Fruit fly (Drosophila melanogaster) whole organism, embryonic: ENCODE measurements around the gene Snx27.

ENCODE experiments used
- CG10267 ChIP-seq: fragments of 200-800 bp; sonication (Bioruptor generic); optimal IDR thresholded peaks from 2 replicates; lab custom pipeline; 2018; ENCODE audit warnings: missing biosample characterization, mild to moderate bottlenecking, missing genetic modification characterization, moderate library complexity
- CG11085 ChIP-seq: fragments of 200-800 bp; sonication (Bioruptor generic); IDR thresholded peaks from 2 replicates; pipeline ENCODE4 v1.3.6; 2022; ENCODE audit warnings: missing biosample characterization, missing genetic modification characterization
- CG11696 ChIP-seq: fragments of 200-800 bp; sonication (Bioruptor generic); IDR thresholded peaks from 2 replicates; pipeline ENCODE4 v1.3.6; 2022; ENCODE audit warnings: missing biosample characterization, missing genetic modification characterization
- CG12155 ChIP-seq: fragments of 200-800 bp; sonication (Bioruptor generic); optimal IDR thresholded peaks from 3 replicates; lab custom pipeline; 2016; ENCODE audit warnings: missing biosample characterization, missing genetic modification characterization
- CG13287 ChIP-seq: fragments of 200-800 bp; sonication (Bioruptor generic); IDR thresholded peaks from 2 replicates; pipeline ENCODE4 v1.3.6; 2022; ENCODE audit warnings: missing biosample characterization, missing genetic modification characterization; ENCODE audit not compliant: partially characterized antibody
- CG13424 ChIP-seq: fragments of 200-800 bp; sonication (Bioruptor generic); optimal IDR thresholded peaks from 2 replicates; lab custom pipeline; 2019; ENCODE audit warnings: missing biosample characterization, mild to moderate bottlenecking, missing genetic modification characterization, moderate library complexity
- CG17361 ChIP-seq: fragments of 200-800 bp; sonication (Bioruptor generic); IDR thresholded peaks from 3 replicates; pipeline ENCODE4 v1.3.6; 2022; ENCODE audit warnings: missing biosample characterization, missing genetic modification characterization
- CG17829 ChIP-seq: fragments of 200-800 bp; optimal IDR thresholded peaks from 2 replicates; lab custom pipeline; 2019; ENCODE audit warnings: missing biosample characterization, mild to moderate bottlenecking, missing genetic modification characterization, moderate library complexity
- CG2116 ChIP-seq: fragments of 200-800 bp; sonication (Bioruptor generic); optimal IDR thresholded peaks from 3 replicates; lab custom pipeline; 2018; ENCODE audit warnings: missing biosample characterization, mild to moderate bottlenecking, missing genetic modification characterization
- CG2129 ChIP-seq: fragments of 200-800 bp; sonication (Bioruptor generic); IDR thresholded peaks from 2 replicates; pipeline ENCODE4 v1.3.6; 2022; ENCODE audit warnings: missing biosample characterization, missing genetic modification characterization; ENCODE audit not compliant: partially characterized antibody
- CG2889 ChIP-seq: fragments of 200-800 bp; sonication (Bioruptor generic); IDR thresholded peaks from 3 replicates; pipeline ENCODE4 v1.3.6; 2022; ENCODE audit warnings: missing biosample characterization, missing genetic modification characterization
- CG3995 ChIP-seq: fragments of 200-800 bp; sonication (Bioruptor generic); optimal IDR thresholded peaks from 3 replicates; lab custom pipeline; 2016; ENCODE audit warnings: missing biosample characterization, missing genetic modification characterization
- CG42726 ChIP-seq: fragments of 200-800 bp; sonication (Bioruptor generic); IDR thresholded peaks from 2 replicates; pipeline ENCODE4 v1.3.6; 2022; ENCODE audit warnings: missing biosample characterization, missing genetic modification characterization; ENCODE audit not compliant: partially characterized antibody
- CG4360 ChIP-seq: fragments of 200-800 bp; sonication (Bioruptor generic); IDR thresholded peaks from 2 replicates; pipeline ENCODE4 v1.3.6; 2022; ENCODE audit warnings: missing biosample characterization, missing genetic modification characterization
- CG6791 ChIP-seq: fragments of 200-800 bp; sonication (Bioruptor generic); IDR thresholded peaks from 3 replicates; pipeline ENCODE4 v1.3.6; 2022; ENCODE audit warnings: missing biosample characterization, missing genetic modification characterization; ENCODE audit not compliant: partially characterized antibody
- CG7963 ChIP-seq: fragments of 200-800 bp; sonication (Bioruptor generic); IDR thresholded peaks from 3 replicates; pipeline ENCODE4 v1.3.6; 2022; ENCODE audit warnings: missing biosample characterization, missing genetic modification characterization; ENCODE audit not compliant: partially characterized antibody
- CG9437 ChIP-seq: fragments of 200-800 bp; sonication (Bioruptor generic); optimal IDR thresholded peaks from 2 replicates; lab custom pipeline; 2018; ENCODE audit warnings: missing biosample characterization, mild to moderate bottlenecking, missing genetic modification characterization
- CG9817 ChIP-seq: fragments of 200-800 bp; sonication (Bioruptor generic); optimal IDR thresholded peaks from 2 replicates; lab custom pipeline; 2018; ENCODE audit warnings: missing biosample characterization, mild to moderate bottlenecking, missing genetic modification characterization, moderate library complexity
- Chrac-16 ChIP-seq: fragments of 200-800 bp; sonication (Bioruptor generic); optimal IDR thresholded peaks from 3 replicates; lab custom pipeline; 2016; ENCODE audit warnings: missing biosample characterization, missing genetic modification characterization
- Ets65A ChIP-seq: fragments of 200-800 bp; sonication (Bioruptor generic); peaks from one replicate; lab custom pipeline; 2016; ENCODE audit warnings: missing biosample characterization, missing genetic modification characterization
- Hsf ChIP-seq: fragments of 200-800 bp; sonication (Bioruptor generic); optimal IDR thresholded peaks from 3 replicates; lab custom pipeline; 2016; ENCODE audit warnings: missing biosample characterization, missing genetic modification characterization
- Med ChIP-seq: fragments of 200-800 bp; sonication (Bioruptor generic); peaks from one replicate; lab custom pipeline; 2016; ENCODE audit warnings: missing biosample characterization, missing genetic modification characterization, mild to moderate bottlenecking, inconsistent platforms, moderate library complexity
- NK7.1 ChIP-seq: fragments of 200-800 bp; sonication (Bioruptor generic); optimal IDR thresholded peaks from 3 replicates; lab custom pipeline; 2016; ENCODE audit warnings: missing biosample characterization, missing genetic modification characterization
- Nf-YA ChIP-seq: fragments of 200-800 bp; sonication (Bioruptor generic); IDR thresholded peaks from 2 replicates; pipeline ENCODE4 v1.3.6; 2022; ENCODE audit warnings: missing biosample characterization, missing genetic modification characterization
- Ravus ChIP-seq: fragments of 200-800 bp; sonication (Bioruptor generic); IDR thresholded peaks from 2 replicates; pipeline ENCODE4 v1.3.6; 2022; ENCODE audit warnings: missing biosample characterization, missing genetic modification characterization
- Six4 ChIP-seq: fragments of 200-800 bp; sonication (Bioruptor generic); optimal IDR thresholded peaks from 2 replicates; lab custom pipeline; 2016; ENCODE audit warnings: missing biosample characterization, missing genetic modification characterization
- ara ChIP-seq: fragments of 200-800 bp; sonication (Bioruptor generic); IDR thresholded peaks from 2 replicates; pipeline ENCODE4 v1.3.6; 2022; ENCODE audit warnings: missing biosample characterization, missing genetic modification characterization
- bbx ChIP-seq: fragments of 200-800 bp; sonication (Bioruptor generic); IDR thresholded peaks from 2 replicates; pipeline ENCODE4 v1.3.6; 2022; ENCODE audit warnings: missing biosample characterization, missing genetic modification characterization; ENCODE audit not compliant: partially characterized antibody
- bowl ChIP-seq: fragments of 200-800 bp; sonication (Bioruptor generic); IDR thresholded peaks from 2 replicates; pipeline ENCODE4 v1.3.6; 2022; ENCODE audit warnings: missing biosample characterization, missing genetic modification characterization
- bsh ChIP-seq, 2 experiments: fragments of 200-800 bp; sonication (Bioruptor generic); optimal IDR thresholded peaks; 2 replicates each; lab custom pipeline; 2017 to 2018; ENCODE audit warnings: mild to moderate bottlenecking in 2 of 2, missing biosample characterization in 2 of 2, missing genetic modification characterization in 2 of 2, moderate library complexity in 1 of 2
- cad ChIP-seq: fragments of >200 bp; optimal IDR thresholded peaks from 2 replicates; lab custom pipeline; 2017; ENCODE audit warnings: missing biosample characterization, missing genetic modification characterization
- cg ChIP-seq: fragments of 200-800 bp; sonication (Bioruptor generic); optimal IDR thresholded peaks from 3 replicates; lab custom pipeline; 2019; ENCODE audit warnings: missing biosample characterization, mild to moderate bottlenecking, missing genetic modification characterization, moderate library complexity
- chm ChIP-seq: fragments of 200-800 bp; sonication (Bioruptor generic); IDR thresholded peaks from 2 replicates; pipeline ENCODE4 v1.3.6; 2022; ENCODE audit warnings: missing biosample characterization, missing genetic modification characterization
- gfzf ChIP-seq: fragments of 200-800 bp; sonication (Bioruptor generic); optimal IDR thresholded peaks from 2 replicates; lab custom pipeline; 2016; ENCODE audit warnings: missing biosample characterization, mild to moderate bottlenecking, missing genetic modification characterization, moderate library complexity
- her ChIP-seq: fragments of 200-800 bp; sonication (Bioruptor generic); optimal IDR thresholded peaks from 2 replicates; lab custom pipeline; 2016; ENCODE audit warnings: missing biosample characterization, missing genetic modification characterization
- inv ChIP-seq: fragments of 200-800 bp; sonication (Bioruptor generic); IDR thresholded peaks from 2 replicates; pipeline ENCODE4 v1.3.6; 2022; ENCODE audit warnings: missing biosample characterization, missing genetic modification characterization; ENCODE audit not compliant: partially characterized antibody
- jing ChIP-seq: fragments of 200-800 bp; sonication (Bioruptor generic); optimal IDR thresholded peaks from 2 replicates; lab custom pipeline; 2018; ENCODE audit warnings: missing biosample characterization, mild to moderate bottlenecking, missing genetic modification characterization
- lov ChIP-seq, 2 experiments: fragments of 200-800 bp in 1 of 2; fragments of >200 bp in 1 of 2; sonication (Bioruptor generic) in 1 of 2; IDR thresholded peaks in 1 of 2; optimal IDR thresholded peaks in 1 of 2; 2 replicates in 1 of 2; 3 replicates in 1 of 2; pipeline versions ENCODE4 v1.3.6 to Lab custom; 2017 to 2022; ENCODE audit warnings: missing biosample characterization in 1 of 2, missing genetic modification characterization in 1 of 2
- row ChIP-seq: fragments of 200-800 bp; sonication (Bioruptor generic); IDR thresholded peaks from 3 replicates; pipeline ENCODE4 v1.3.6; 2022; ENCODE audit warnings: missing biosample characterization, missing genetic modification characterization
- sd ChIP-seq: fragments of 200-800 bp; sonication (Bioruptor generic); optimal IDR thresholded peaks from 3 replicates; lab custom pipeline; 2018; ENCODE audit warnings: missing biosample characterization, mild to moderate bottlenecking, missing genetic modification characterization, moderate library complexity
- slp2 ChIP-seq: fragments of 200-800 bp; sonication (Bioruptor generic); optimal IDR thresholded peaks from 2 replicates; lab custom pipeline; 2016; ENCODE audit warnings: missing biosample characterization, missing genetic modification characterization
- sna ChIP-seq: fragments of 200-800 bp; sonication (Bioruptor generic); IDR thresholded peaks from 2 replicates; pipeline ENCODE4 v1.3.6; 2022; ENCODE audit warnings: missing biosample characterization, missing genetic modification characterization; ENCODE audit not compliant: partially characterized antibody
- ssp ChIP-seq: fragments of 200-800 bp; sonication (Bioruptor generic); IDR thresholded peaks from 2 replicates; pipeline ENCODE4 v1.3.6; 2022; ENCODE audit warnings: missing biosample characterization, missing genetic modification characterization
- sug ChIP-seq: fragments of 200-800 bp; optimal IDR thresholded peaks from 2 replicates; lab custom pipeline; 2019; ENCODE audit warnings: missing biosample characterization, mild to moderate bottlenecking, missing genetic modification characterization, moderate library complexity
- tna ChIP-seq: fragments of 200-800 bp; sonication (Bioruptor generic); IDR thresholded peaks from 2 replicates; pipeline ENCODE4 v1.3.6; 2022; ENCODE audit warnings: missing biosample characterization, missing genetic modification characterization; ENCODE audit not compliant: partially characterized antibody
- unc-4 ChIP-seq: fragments of 200-800 bp; sonication (Bioruptor generic); IDR thresholded peaks from 2 replicates; pipeline ENCODE4 v1.3.6; 2022; ENCODE audit warnings: missing biosample characterization, missing genetic modification characterization; ENCODE audit not compliant: partially characterized antibody
- z ChIP-seq: fragments of 200-800 bp; sonication (Bioruptor generic); IDR thresholded peaks from 3 replicates; pipeline ENCODE4 v1.3.6; 2022; ENCODE audit warnings: missing biosample characterization, missing genetic modification characterization
- zfh1 ChIP-seq: fragments of 200-800 bp; sonication (Bioruptor generic); IDR thresholded peaks from 3 replicates; pipeline ENCODE4 v1.3.6; 2022; ENCODE audit warnings: missing biosample characterization, missing genetic modification characterization

Gene Snx27

DNA sequence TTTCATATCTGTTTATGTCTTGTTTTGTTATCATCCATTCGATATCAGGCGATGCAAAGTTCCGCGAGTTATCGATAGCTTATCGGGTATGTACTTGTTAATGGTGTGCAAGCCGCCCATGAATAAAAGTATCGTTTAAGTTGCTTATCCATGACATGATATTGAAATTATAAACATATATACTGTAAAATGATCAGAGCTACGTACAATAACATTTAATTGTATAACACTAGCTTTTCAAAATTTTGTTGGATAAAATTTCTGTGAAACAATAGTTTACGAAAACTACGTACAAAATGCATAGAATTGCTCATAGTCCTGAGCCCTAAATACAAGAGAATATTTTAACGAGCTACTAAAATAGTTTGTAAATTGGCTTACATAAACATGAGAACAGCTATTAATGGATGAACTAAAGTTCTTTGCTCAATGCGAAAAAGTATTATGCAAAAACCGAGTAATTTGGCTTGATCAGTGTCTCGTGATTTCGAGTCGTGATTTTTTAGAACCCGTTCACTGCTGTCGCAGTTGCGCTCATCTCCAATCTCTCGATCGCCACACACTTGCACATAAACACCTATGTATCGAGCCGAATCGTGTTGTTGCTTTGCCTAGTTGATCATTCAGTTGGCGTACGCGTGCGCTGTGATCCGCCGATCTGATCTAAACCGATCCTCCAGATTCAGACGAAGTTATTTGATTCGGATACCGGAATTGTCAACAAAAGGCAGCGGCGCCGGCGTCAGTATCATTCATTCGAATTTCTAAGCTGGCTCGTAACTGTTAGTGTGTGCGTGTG lies 48.2 kb downstream of the Snx27 start, which contains the start of the genes PGAP1 and cv (continued):
- TF ChIP-seq ara (GFP tag; lab: Robert Waterston, UW): no peak
- TF ChIP-seq CG12155 (GFP tag; lab: Kevin White, UChicago): peak; percentile 18
- no peak for TF ChIP-seq CG11696
- TF ChIP-seq Chrac-16 (GFP tag; lab: Kevin White, UChicago): peak; percentile 22
- no peak for TF ChIP-seq slp2 (GFP tag; lab: Kevin White, UChicago)
- peak; percentile 33 for TF ChIP-seq CG13424 (tag; lab: Kevin White, UChicago)
- TF ChIP-seq cad (GFP tag; lab: Kevin White, UChicago): no peak
- no peak for TF ChIP-seq chm (GFP tag; lab: Robert Waterston, UW)
- TF ChIP-seq lov (optimal IDR thresholded peaks at IDR 0.05; lab: Kevin White, UChicago): no peak
- no peak for TF ChIP-seq lov (GFP tag; IDR thresholded peaks at IDR 0.05; lab: Robert Waterston, UW)
- TF ChIP-seq tna: peak; percentile 38
- no peak for TF ChIP-seq CG2889 (GFP tag; lab: Robert Waterston, UW)
- no peak for TF ChIP-seq Nf-YA (GFP tag; lab: Robert Waterston, UW)
- peak; percentile 61 for TF ChIP-seq CG2116 (GFP tag; lab: Kevin White, UChicago)
- no peak for TF ChIP-seq bowl
- peak; percentile 20 for TF ChIP-seq CG17829 (tag; lab: Kevin White, UChicago)
- TF ChIP-seq bsh (GFP tag; optimal IDR thresholded peaks at IDR 0.05; lab: Kevin White, UChicago): peak in 1 of 2 experiments; percentile 0
- TF ChIP-seq inv (GFP tag; lab: Robert Waterston, UW): peak; percentile 72
- no peak for TF ChIP-seq Ravus
- TF ChIP-seq ssp (GFP tag; lab: Robert Waterston, UW): no peak
- no peak for TF ChIP-seq NK7.1 (GFP tag; lab: Kevin White, UChicago)
- peak; percentile 84 for TF ChIP-seq CG6791 (GFP tag; lab: Robert Waterston, UW)
- peak; percentile 8; the same call in 1 of the 2 replicates for TF ChIP-seq CG42726
- peak; percentile 95 for TF ChIP-seq CG3995 (GFP tag; lab: Kevin White, UChicago)
- peak; percentile 75 for TF ChIP-seq Ets65A (GFP tag; lab: Kevin White, UChicago)
- TF ChIP-seq jing: no peak
- TF ChIP-seq Hsf (GFP tag; lab: Kevin White, UChicago): peak; percentile 24
- no peak for TF ChIP-seq Six4 (GFP tag; lab: Kevin White, UChicago)
- peak; percentile 78 for TF ChIP-seq bbx (GFP tag; lab: Robert Waterston, UW)
- peak; percentile 58; the same call in 1 of the 2 replicates for TF ChIP-seq sna (GFP tag; lab: Robert Waterston, UW)
- peak; percentile 12 for TF ChIP-seq sug (tag; lab: Kevin White, UChicago)
- TF ChIP-seq cg (GFP tag; lab: Kevin White, UChicago): peak; percentile 92
- TF ChIP-seq CG13287 (GFP tag; lab: Robert Waterston, UW): peak; percentile 80
- peak; percentile 73; the same call in 2 of the 3 replicates for TF ChIP-seq CG17361 (GFP tag; lab: Robert Waterston, UW)
- TF ChIP-seq her: no peak
- peak; percentile 24 for TF ChIP-seq CG10267 (tag; lab: Kevin White, UChicago)
- TF ChIP-seq row: peak; percentile 75
- peak; percentile 43 for TF ChIP-seq CG9437 (GFP tag; lab: Kevin White, UChicago)
- peak; percentile 76 for TF ChIP-seq Med (GFP tag; lab: Kevin White, UChicago)
- 0 out of 3 replicates have a peak, but pooled peaks have one; percentile 6 for TF ChIP-seq zfh1 (GFP tag; lab: Robert Waterston, UW)
- TF ChIP-seq CG2129: peak; percentile 58
- no peak for TF ChIP-seq z (GFP tag; lab: Robert Waterston, UW)
- no peak for TF ChIP-seq CG11085 (GFP tag; lab: Robert Waterston, UW)
- TF ChIP-seq CG7963 (GFP tag; lab: Robert Waterston, UW): peak; percentile 65
- peak; percentile 72 for TF ChIP-seq unc-4 (GFP tag; lab: Robert Waterston, UW)
- TF ChIP-seq gfzf (GFP tag; lab: Kevin White, UChicago): no peak
- TF ChIP-seq sd (tag; lab: Kevin White, UChicago): peak; percentile 26
- peak; percentile 8 for TF ChIP-seq CG9817 (tag; lab: Kevin White, UChicago)
- no peak for TF ChIP-seq CG4360 (GFP tag; lab: Robert Waterston, UW)
